Worm (Caenorhabditis elegans): ENCODE measurements around the gene cnc-6.

ce11 chrIII:1731850-1732249 lies 31.5 kb upstream of the cnc-6 start:
- TF ChIP-seq unc-39 (tag; optimal IDR thresholded peaks at IDR 0.05) (no peak), ama-1 (optimal IDR thresholded peaks at IDR 0.05) (no peak), D1046.2 (GFP tag; IDR thresholded peaks at IDR 0.05) (no peak), ZK546.5 (tag; optimal IDR thresholded peaks at IDR 0.05) (no peak)

Data from whole organism, L4 larva.